Worm (Caenorhabditis elegans): ENCODE data around the gene sams-1.
A peak's percentile ranks its signal among the peaks of the same experiment; 100 is the strongest.

sams-1 gene

DNA sequence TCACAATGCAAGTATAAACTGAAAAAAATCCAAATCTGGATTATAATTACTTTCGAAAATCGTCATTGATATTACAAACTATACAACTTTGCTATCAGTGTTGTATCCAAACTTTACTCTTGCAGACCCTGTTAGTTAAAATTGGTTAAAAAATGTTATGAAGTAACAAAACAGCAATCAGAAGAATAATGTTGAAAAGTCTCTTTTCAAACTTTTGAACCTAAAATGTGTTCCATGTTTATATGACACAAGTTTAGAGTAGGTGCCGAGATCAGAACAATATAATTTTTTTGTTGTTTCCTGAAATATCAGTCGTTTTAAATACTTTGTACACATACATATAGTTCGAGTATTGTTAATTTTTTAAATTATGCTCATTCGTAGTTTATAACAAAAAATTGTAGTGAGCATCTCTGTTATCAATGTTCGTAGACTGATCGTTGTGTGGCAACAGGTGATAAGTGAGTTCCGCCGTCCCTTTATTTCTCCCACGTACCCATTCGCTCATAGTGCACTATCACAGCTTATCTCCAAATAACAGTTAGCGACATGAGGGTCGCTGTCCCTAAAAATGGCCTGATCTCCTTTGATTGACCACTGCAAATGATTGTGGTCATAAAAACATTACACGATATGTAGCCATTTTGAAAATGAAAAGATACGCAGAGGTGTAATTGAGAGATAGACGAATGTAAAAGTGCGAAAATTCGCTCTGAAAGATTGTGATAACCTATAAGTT lies 3.5 kb upstream of the sams-1 start (continued):
- TF ChIP-seq C04F5.9 (tag; optimal IDR thresholded peaks at IDR 0.05), result no peak
- no peak for TF ChIP-seq tbx-2 (tag; optimal IDR thresholded peaks at IDR 0.05)

DNA sequence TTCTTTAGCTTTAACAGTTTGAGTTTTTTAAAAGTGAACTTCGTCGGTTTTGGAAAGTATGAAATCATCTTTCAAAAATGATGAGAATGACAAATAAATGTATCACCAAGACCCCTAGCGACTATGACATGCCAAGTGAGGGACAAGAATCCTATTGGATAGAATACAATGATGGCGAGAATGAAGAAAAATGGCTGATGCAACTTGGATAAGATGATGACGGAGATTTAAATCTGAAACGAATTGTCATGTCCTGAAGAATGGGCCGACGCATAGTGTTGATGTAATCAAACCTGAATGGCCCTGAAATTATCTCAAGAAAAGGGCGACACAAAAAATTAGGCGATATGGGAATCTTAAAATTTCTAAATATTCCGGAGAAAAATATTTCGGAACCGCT lies 2.1 kb upstream of the sams-1 start:
- TF ChIP-seq sox-4 (tag; optimal IDR thresholded peaks at IDR 0.05), result no peak
- peak; percentile 25 for TF ChIP-seq snu-23 (GFP tag; optimal IDR thresholded peaks at IDR 0.05)
- no peak for TF ChIP-seq efl-3 (GFP tag; optimal IDR thresholded peaks at IDR 0.05)
- peak; percentile 76 for TF ChIP-seq nhr-85 (tag)
- TF ChIP-seq elt-2 (tag; optimal IDR thresholded peaks at IDR 0.05), result no peak
- no peak for TF ChIP-seq irx-1 (tag; optimal IDR thresholded peaks at IDR 0.05)
- peak; percentile 40 for TF ChIP-seq lin-14 (GFP tag; optimal IDR thresholded peaks at IDR 0.05)
- no peak for TF ChIP-seq ces-1 (GFP tag; optimal IDR thresholded peaks at IDR 0.05)
- TF ChIP-seq isw-1 (GFP tag; IDR thresholded peaks at IDR 0.05), result no peak
- no peak for TF ChIP-seq C04F5.9 (tag; optimal IDR thresholded peaks at IDR 0.05)
- TF ChIP-seq grh-1 (GFP tag; IDR thresholded peaks at IDR 0.05), result peak; percentile 10; the same call in 1 of the 2 replicates
- no peak for TF ChIP-seq ets-5 (GFP tag; IDR thresholded peaks at IDR 0.05)
- no peak for TF ChIP-seq dpl-1 (GFP tag; optimal IDR thresholded peaks at IDR 0.05)
- no peak for TF ChIP-seq alr-1 (tag; optimal IDR thresholded peaks at IDR 0.05; ENCODE audit: borderline replicate concordance)
- peak; percentile 12 for TF ChIP-seq nhr-71 (tag; optimal IDR thresholded peaks at IDR 0.05)
- no peak for TF ChIP-seq pqm-1 (tag; optimal IDR thresholded peaks at IDR 0.05)
- no peak for TF ChIP-seq nhr-20 (tag; optimal IDR thresholded peaks at IDR 0.05)
- TF ChIP-seq fkh-4 (tag; optimal IDR thresholded peaks at IDR 0.05; ENCODE audit: borderline replicate concordance), result no peak
- TF ChIP-seq unc-130 (tag; optimal IDR thresholded peaks at IDR 0.05), result no peak
- TF ChIP-seq skn-1 (tag; optimal IDR thresholded peaks at IDR 0.05), result peak; percentile 10
- TF ChIP-seq tlp-1 (tag; optimal IDR thresholded peaks at IDR 0.05), result no peak
- no peak for TF ChIP-seq rnt-1 (tag; optimal IDR thresholded peaks at IDR 0.05)

DNA sequence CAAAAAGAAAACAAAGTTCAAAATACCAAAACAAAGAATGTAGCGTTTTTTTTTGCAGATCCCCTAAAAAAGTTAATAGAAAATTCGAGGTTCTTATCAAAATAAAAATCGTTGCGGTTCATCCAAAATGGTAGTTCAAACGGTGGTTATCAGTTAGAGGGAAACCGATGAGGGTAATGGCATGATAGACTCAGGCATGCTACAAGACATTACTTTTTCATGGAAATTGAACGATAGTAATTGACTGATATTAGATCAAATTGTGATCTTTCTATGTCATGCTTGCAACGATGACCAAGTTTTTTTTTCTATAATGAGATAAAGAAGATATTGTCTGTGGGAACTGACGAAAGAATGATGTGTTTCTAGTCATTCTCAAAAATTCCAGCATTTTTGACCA lies 1.2 kb upstream of the sams-1 start:
- TF ChIP-seq alr-1 (tag; optimal IDR thresholded peaks at IDR 0.05; ENCODE audit: borderline replicate concordance), result no peak
- TF ChIP-seq hlh-4 (tag; optimal IDR thresholded peaks at IDR 0.05), result no peak
- no peak for TF ChIP-seq ceh-63 (GFP tag; optimal IDR thresholded peaks at IDR 0.05)
- no peak for TF ChIP-seq lir-3 (tag; optimal IDR thresholded peaks at IDR 0.05; ENCODE audit: poor library complexity)
- TF ChIP-seq C34B4.2 (tag; optimal IDR thresholded peaks at IDR 0.05), result no peak
- no peak for TF ChIP-seq mef-2 (tag; optimal IDR thresholded peaks at IDR 0.05)
- no peak for TF ChIP-seq zag-1 (tag; optimal IDR thresholded peaks at IDR 0.05)
- no peak for TF ChIP-seq nhr-28 (tag; optimal IDR thresholded peaks at IDR 0.05)
- TF ChIP-seq lin-14 (GFP tag; optimal IDR thresholded peaks at IDR 0.05), result peak; percentile 47
- peak; percentile 55 for TF ChIP-seq pqm-1 (tag; optimal IDR thresholded peaks at IDR 0.05)
- TF ChIP-seq ceh-82 (tag; optimal IDR thresholded peaks at IDR 0.05), result no peak
- TF ChIP-seq zip-4 (GFP tag; optimal IDR thresholded peaks at IDR 0.05), result no peak
- no peak for TF ChIP-seq sox-4 (tag; optimal IDR thresholded peaks at IDR 0.05)
- no peak for TF ChIP-seq ceh-90 (tag; optimal IDR thresholded peaks at IDR 0.05)
- peak in 5 of 6 experiments; percentile 14 to 93 (median 86) for TF ChIP-seq elt-3 (tag; optimal IDR thresholded peaks at IDR 0.05)
- TF ChIP-seq nhr-19 (GFP tag; conservative IDR thresholded peaks at IDR 0.05), result peak; percentile 3; the same call in 1 of the 2 replicates
- TF ChIP-seq ces-1 (GFP tag; optimal IDR thresholded peaks at IDR 0.05), result no peak
- TF ChIP-seq lsy-2 (tag; optimal IDR thresholded peaks at IDR 0.05), result peak in 1 of 2 experiments; percentile 2
- no peak for TF ChIP-seq lin-35 (GFP tag; optimal IDR thresholded peaks at IDR 0.05)
- peak; percentile 67 for TF ChIP-seq elt-2 (tag; optimal IDR thresholded peaks at IDR 0.05)
- no peak for TF ChIP-seq mep-1 (tag; optimal IDR thresholded peaks at IDR 0.05)
- peak; percentile 38 for TF ChIP-seq nhr-71 (tag; optimal IDR thresholded peaks at IDR 0.05)
- no peak for TF ChIP-seq tbx-2 (tag; optimal IDR thresholded peaks at IDR 0.05)
- no peak for TF ChIP-seq fkh-8 (tag; optimal IDR thresholded peaks at IDR 0.05)
- TF ChIP-seq hpl-2 (GFP tag; optimal IDR thresholded peaks at IDR 0.05), result no peak

Measured in whole organism, L1 larva.